Fruit fly (Drosophila melanogaster) whole organism, embryonic: Measurements from ENCODE around the gene CG7785.

Source experiments
- Atf-2 ChIP-seq: fragments of 200-800 bp; sonication (Bioruptor generic); optimal IDR thresholded peaks from 2 replicates; lab custom pipeline; 2016; ENCODE audit warnings: missing biosample characterization, missing genetic modification characterization
- Bgb ChIP-seq: fragments of 200-800 bp; sonication (Bioruptor generic); IDR thresholded peaks from 2 replicates; pipeline ENCODE4 v1.3.6; 2022; ENCODE audit warnings: missing biosample characterization, missing genetic modification characterization; ENCODE audit not compliant: partially characterized antibody
- CG1024 ChIP-seq: fragments of 200-800 bp; sonication (Bioruptor generic); IDR thresholded peaks from 2 replicates; pipeline ENCODE4 v1.3.6; 2022; ENCODE audit warnings: missing biosample characterization, missing genetic modification characterization
- CG11695 ChIP-seq: fragments of 200-800 bp; sonication (Bioruptor generic); IDR thresholded peaks from 3 replicates; pipeline ENCODE4 v1.3.6; 2022; ENCODE audit warnings: missing biosample characterization, missing genetic modification characterization
- CG12104 ChIP-seq: fragments of 200-800 bp; sonication (Bioruptor generic); optimal IDR thresholded peaks from 3 replicates; lab custom pipeline; 2016; ENCODE audit warnings: missing biosample characterization, missing genetic modification characterization
- CG14441 ChIP-seq: fragments of 200-800 bp; sonication (Bioruptor generic); IDR thresholded peaks from 2 replicates; pipeline ENCODE4 v1.3.6; 2022; ENCODE audit warnings: missing biosample characterization, missing genetic modification characterization
- CG15601 ChIP-seq: fragments of 200-800 bp; sonication (Bioruptor generic); optimal IDR thresholded peaks from 3 replicates; lab custom pipeline; 2019; ENCODE audit warnings: missing biosample characterization, mild to moderate bottlenecking, missing genetic modification characterization, moderate library complexity
- CG16813 ChIP-seq: fragments of 200-800 bp; sonication (Bioruptor generic); IDR thresholded peaks from 3 replicates; pipeline ENCODE4 v1.3.6; 2022; ENCODE audit warnings: missing biosample characterization, missing genetic modification characterization; ENCODE audit not compliant: partially characterized antibody
- CG2678 ChIP-seq: fragments of 200-800 bp; sonication (Bioruptor generic); optimal IDR thresholded peaks from 3 replicates; lab custom pipeline; 2019; ENCODE audit warnings: missing biosample characterization, mild to moderate bottlenecking, missing genetic modification characterization, moderate library complexity
- CG2712 ChIP-seq: fragments of 200-800 bp; optimal IDR thresholded peaks from 3 replicates; lab custom pipeline; 2019; ENCODE audit warnings: missing biosample characterization, mild to moderate bottlenecking, missing genetic modification characterization, moderate library complexity
- CG2875 ChIP-seq: fragments of 200-800 bp; sonication (Bioruptor generic); optimal IDR thresholded peaks from 2 replicates; lab custom pipeline; 2017; ENCODE audit warnings: missing biosample characterization, mild to moderate bottlenecking, missing genetic modification characterization, missing genetic modification reagents
- CG34376 ChIP-seq: fragments of 200-800 bp; sonication (Bioruptor generic); optimal IDR thresholded peaks from 2 replicates; lab custom pipeline; 2018; ENCODE audit warnings: missing biosample characterization, mild to moderate bottlenecking, missing genetic modification characterization
- CG4328 ChIP-seq: fragments of 200-800 bp; sonication (Bioruptor generic); optimal IDR thresholded peaks from 3 replicates; lab custom pipeline; 2017; ENCODE audit warnings: missing biosample characterization, missing genetic modification reagents, missing genetic modification characterization
- CG7786 ChIP-seq: fragments of 200-800 bp; sonication (Bioruptor generic); optimal IDR thresholded peaks from 2 replicates; lab custom pipeline; 2016; ENCODE audit warnings: missing biosample characterization, missing genetic modification characterization
- CTCF ChIP-seq: fragments of 200-800 bp; sonication (Bioruptor generic); optimal IDR thresholded peaks from 2 replicates; lab custom pipeline; 2017; ENCODE audit warnings: missing biosample characterization, mild to moderate bottlenecking, missing genetic modification characterization, moderate library complexity
- Dbx ChIP-seq: fragments of 200-800 bp; sonication (Bioruptor generic); IDR thresholded peaks from 3 replicates; pipeline ENCODE4 v1.3.6; 2022; ENCODE audit warnings: missing biosample characterization, missing genetic modification characterization
- Dfd ChIP-seq, 2 experiments: fragments of >200 bp; optimal IDR thresholded peaks; 2 replicates each; lab custom pipeline; 2017; ENCODE audit warnings: missing biosample characterization in 2 of 2, missing genetic modification characterization in 2 of 2
- Dip3 ChIP-seq: fragments of 200-800 bp; sonication (Bioruptor generic); optimal IDR thresholded peaks from 3 replicates; lab custom pipeline; 2016; ENCODE audit warnings: missing biosample characterization, missing genetic modification characterization
- HLH3B ChIP-seq: fragments of 200-800 bp; sonication (Bioruptor generic); IDR thresholded peaks from 2 replicates; pipeline ENCODE4 v1.3.6; 2022; ENCODE audit warnings: missing biosample characterization, missing genetic modification characterization
- Oli ChIP-seq: fragments of 200-800 bp; sonication (Bioruptor generic); optimal IDR thresholded peaks from 2 replicates; lab custom pipeline; 2018; ENCODE audit warnings: missing biosample characterization, mild to moderate bottlenecking, missing genetic modification characterization, moderate library complexity
- Sry-δ ChIP-seq: fragments of 200-800 bp; sonication (Bioruptor generic); optimal IDR thresholded peaks from 2 replicates; lab custom pipeline; 2016; ENCODE audit warnings: missing biosample characterization, missing genetic modification characterization
- Ssrp ChIP-seq: fragments of 200-800 bp; sonication (Bioruptor generic); optimal IDR thresholded peaks from 2 replicates; lab custom pipeline; 2018; ENCODE audit warnings: missing biosample characterization, mild to moderate bottlenecking, missing genetic modification characterization, moderate library complexity
- ap ChIP-seq: fragments of 200-800 bp; sonication (Bioruptor generic); IDR thresholded peaks from 2 replicates; pipeline ENCODE4 v1.3.6; 2022; ENCODE audit warnings: missing biosample characterization, missing genetic modification characterization
- bab2 ChIP-seq: fragments of 200-800 bp; sonication (Bioruptor generic); optimal IDR thresholded peaks from 2 replicates; lab custom pipeline; 2016; ENCODE audit warnings: missing biosample characterization, missing genetic modification characterization
- bowl ChIP-seq: fragments of 200-800 bp; sonication (Bioruptor generic); IDR thresholded peaks from 2 replicates; pipeline ENCODE4 v1.3.6; 2022; ENCODE audit warnings: missing biosample characterization, missing genetic modification characterization
- cad ChIP-seq: fragments of >200 bp; optimal IDR thresholded peaks from 2 replicates; lab custom pipeline; 2017; ENCODE audit warnings: missing biosample characterization, missing genetic modification characterization
- chinmo ChIP-seq: fragments of 200-800 bp; sonication (Bioruptor generic); IDR thresholded peaks from 4 replicates; pipeline ENCODE4 v1.3.6; 2022; ENCODE audit warnings: missing biosample characterization, missing genetic modification characterization; ENCODE audit not compliant: partially characterized antibody
- chn ChIP-seq: fragments of 200-800 bp; sonication (Bioruptor generic); optimal IDR thresholded peaks from 2 replicates; lab custom pipeline; 2016; ENCODE audit warnings: missing biosample characterization, missing genetic modification characterization
- croc ChIP-seq: fragments of 200-800 bp; sonication (Bioruptor generic); conservative IDR thresholded peaks from 3 replicates; pipeline ENCODE4 v1.3.6; 2022; ENCODE audit warnings: missing biosample characterization, missing genetic modification characterization
- dan ChIP-seq: fragments of 200-800 bp; sonication (Bioruptor generic); IDR thresholded peaks from 2 replicates; pipeline ENCODE4 v1.3.6; 2022; ENCODE audit warnings: missing biosample characterization, missing genetic modification characterization
- danr ChIP-seq: fragments of 200-800 bp; sonication (Bioruptor generic); IDR thresholded peaks from 2 replicates; pipeline ENCODE4 v1.3.6; 2022; ENCODE audit warnings: missing biosample characterization, missing genetic modification characterization
- exex ChIP-seq: fragments of 200-800 bp; sonication (Bioruptor generic); optimal IDR thresholded peaks from 4 replicates; lab custom pipeline; 2018; ENCODE audit warnings: missing biosample characterization, mild to moderate bottlenecking, missing genetic modification characterization, moderate library complexity
- fu2 ChIP-seq: fragments of 200-800 bp; sonication (Bioruptor generic); optimal IDR thresholded peaks from 2 replicates; lab custom pipeline; 2016; ENCODE audit warnings: missing biosample characterization, missing genetic modification characterization
- gcm ChIP-seq: fragments of 200-800 bp; sonication (Bioruptor generic); optimal IDR thresholded peaks from 2 replicates; lab custom pipeline; 2019; ENCODE audit warnings: missing biosample characterization, mild to moderate bottlenecking, missing genetic modification characterization, moderate library complexity
- gfzf ChIP-seq: fragments of 200-800 bp; sonication (Bioruptor generic); optimal IDR thresholded peaks from 2 replicates; lab custom pipeline; 2016; ENCODE audit warnings: missing biosample characterization, mild to moderate bottlenecking, missing genetic modification characterization, moderate library complexity
- hth ChIP-seq: fragments of >200 bp; optimal IDR thresholded peaks from 2 replicates; lab custom pipeline; 2017; ENCODE audit warnings: inconsistent platforms
- nerfin-1 ChIP-seq: fragments of 200-800 bp; sonication (Bioruptor generic); optimal IDR thresholded peaks from 3 replicates; lab custom pipeline; 2019; ENCODE audit warnings: missing biosample characterization, mild to moderate bottlenecking, missing genetic modification characterization, moderate library complexity
- pb ChIP-seq: fragments of 200-800 bp; sonication (Bioruptor generic); optimal IDR thresholded peaks from 3 replicates; lab custom pipeline; 2016; ENCODE audit warnings: missing biosample characterization, missing genetic modification characterization
- pita ChIP-seq: fragments of 200-800 bp; sonication (Bioruptor generic); optimal IDR thresholded peaks from 2 replicates; lab custom pipeline; 2017; ENCODE audit warnings: missing biosample characterization, mild to moderate bottlenecking, missing genetic modification characterization
- prd ChIP-seq, 3 experiments: fragments of >200 bp in 2 of 3; fragments of 200-800 bp in 1 of 3; sonication (Bioruptor generic) in 1 of 3; optimal IDR thresholded peaks in 2 of 3; IDR thresholded peaks in 1 of 3; 2 replicates in 2 of 3; 3 replicates in 1 of 3; pipeline versions ENCODE4 v1.3.6 to Lab custom; 2017 to 2022; ENCODE audit warnings: missing biosample characterization in 1 of 3, missing genetic modification characterization in 1 of 3
- pros ChIP-seq: fragments of 200-800 bp; sonication (Bioruptor generic); optimal IDR thresholded peaks from 3 replicates; lab custom pipeline; 2019; ENCODE audit warnings: missing biosample characterization, mild to moderate bottlenecking, missing genetic modification characterization, moderate library complexity
- sc ChIP-seq, 3 experiments: fragments of >200 bp in 2 of 3; fragments of 200-800 bp in 1 of 3; sonication (Bioruptor generic) in 1 of 3; optimal IDR thresholded peaks; 2 replicates in 2 of 3; 3 replicates in 1 of 3; lab custom pipeline; 2017; ENCODE audit warnings: mild to moderate bottlenecking in 1 of 3, missing biosample characterization in 1 of 3, missing genetic modification characterization in 1 of 3, missing genetic modification reagents in 1 of 3
- scrt ChIP-seq: fragments of 200-800 bp; sonication (Bioruptor generic); optimal IDR thresholded peaks from 2 replicates; lab custom pipeline; 2018; ENCODE audit warnings: missing biosample characterization, mild to moderate bottlenecking, missing genetic modification characterization, moderate library complexity
- sens ChIP-seq: fragments of 200-800 bp; sonication (Bioruptor generic); peaks from one replicate; lab custom pipeline; 2016; ENCODE audit warnings: missing biosample characterization, missing genetic modification characterization
- seq ChIP-seq: fragments of 200-800 bp; sonication (Bioruptor generic); IDR thresholded peaks from 2 replicates; pipeline ENCODE4 v1.3.6; 2022; ENCODE audit warnings: missing biosample characterization, missing genetic modification characterization
- sima ChIP-seq: fragments of 200-800 bp; sonication (Bioruptor generic); optimal IDR thresholded peaks from 2 replicates; lab custom pipeline; 2016; ENCODE audit warnings: missing biosample characterization, missing genetic modification characterization
- slp2 ChIP-seq: fragments of 200-800 bp; sonication (Bioruptor generic); optimal IDR thresholded peaks from 2 replicates; lab custom pipeline; 2016; ENCODE audit warnings: missing biosample characterization, missing genetic modification characterization
- so ChIP-seq: fragments of 200-800 bp; sonication (Bioruptor generic); IDR thresholded peaks from 3 replicates; pipeline ENCODE4 v1.3.6; 2022; ENCODE audit warnings: missing biosample characterization, missing genetic modification characterization
- z ChIP-seq: fragments of 200-800 bp; sonication (Bioruptor generic); IDR thresholded peaks from 3 replicates; pipeline ENCODE4 v1.3.6; 2022; ENCODE audit warnings: missing biosample characterization, missing genetic modification characterization

CG7785 gene

DNA sequence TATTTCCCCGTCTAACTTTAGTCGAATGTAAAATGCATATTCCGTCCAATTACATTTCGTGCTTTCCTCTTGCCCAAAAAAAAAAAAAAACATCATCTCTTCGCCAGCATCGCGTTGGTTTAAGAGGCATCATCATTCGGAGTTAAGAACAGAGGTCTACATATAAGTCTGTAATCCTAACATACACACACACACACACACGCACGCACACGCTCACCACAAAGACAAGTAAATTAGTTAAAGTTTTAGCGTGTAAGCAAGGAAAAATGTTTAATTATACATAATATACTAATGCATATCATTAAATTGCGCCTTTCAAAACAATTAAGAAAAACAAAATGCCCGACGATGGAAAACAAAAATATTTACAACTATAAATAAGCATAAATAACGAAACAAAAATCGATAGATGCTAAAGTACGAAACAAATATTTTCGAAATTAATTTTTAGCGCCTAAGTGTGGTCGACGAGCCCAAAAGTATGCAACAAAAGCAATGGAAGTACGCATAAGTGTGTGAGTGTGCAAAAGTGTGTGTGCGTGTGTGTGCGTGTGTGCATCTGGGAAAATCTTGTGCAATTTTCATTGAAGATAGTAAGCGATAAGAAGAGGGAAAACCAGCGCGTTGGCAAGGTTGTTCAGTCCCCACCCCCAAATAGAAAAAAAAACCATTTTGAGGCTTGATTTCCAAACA, 5.5 kb upstream of the CG7785 start (continued):
- TF ChIP-seq sima (GFP tag; lab: Kevin White, UChicago) (no peak), Atf-2 (GFP tag; lab: Kevin White, UChicago) (no peak), ap (no peak), CG15601 (tag; lab: Kevin White, UChicago) (no peak), CG16813 (GFP tag; lab: Robert Waterston, UW) (no peak), sens (GFP tag; lab: Kevin White, UChicago) (peak; percentile 52), CG11695 (GFP tag; lab: Robert Waterston, UW) (no peak), chinmo (GFP tag; lab: Robert Waterston, UW) (no peak), bab2 (GFP tag; lab: Kevin White, UChicago) (no peak), Sry-δ (no peak), sc (optimal IDR thresholded peaks at IDR 0.05; lab: Kevin White, UChicago) (no peak), sc (GFP tag; optimal IDR thresholded peaks at IDR 0.05; lab: Kevin White, UChicago) (no peak), hth (lab: Kevin White, UChicago) (no peak), z (GFP tag; lab: Robert Waterston, UW) (no peak), Dfd (GFP tag; optimal IDR thresholded peaks at IDR 0.05; lab: Kevin White, UChicago) (peak in 1 of 2 experiments; percentile 69), danr (no peak)
- TF ChIP-seq, all 482 proteins: peak for 7

DNA sequence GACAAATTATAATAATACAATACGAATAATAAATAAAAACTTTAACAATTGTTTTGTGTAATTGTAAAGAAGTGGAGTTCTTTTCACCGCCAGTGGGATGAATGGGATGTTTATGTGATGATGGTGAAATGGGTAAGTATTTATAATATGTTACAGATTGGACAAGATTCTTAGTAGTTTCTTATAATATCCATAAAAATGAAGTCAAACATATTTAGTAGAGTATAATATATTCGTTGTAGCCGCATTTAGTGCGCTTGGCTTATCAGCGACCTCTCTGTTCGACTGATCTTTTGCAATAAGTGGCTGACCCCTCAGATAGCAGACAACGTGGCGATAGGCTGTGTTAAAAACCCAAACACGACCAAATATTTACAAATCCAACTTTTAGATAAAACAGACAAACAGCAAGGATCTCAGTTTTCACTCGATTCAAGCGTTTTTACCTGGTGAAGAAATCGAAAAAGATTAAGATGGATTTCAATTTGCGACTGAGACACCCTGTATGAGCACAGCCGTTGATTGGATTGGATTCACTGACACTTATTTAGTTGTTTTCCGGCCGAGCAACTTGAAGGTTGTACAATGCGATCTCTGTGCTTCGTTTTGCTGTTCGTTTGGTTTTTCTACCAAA, 2.5 kb upstream of the CG7785 start, which contains the start of gene DNaseII:
Gene DNaseII (plus strand): TSS at position 548 of the 634 bp plus-strand sequence.
- TF ChIP-seq gfzf (GFP tag; lab: Kevin White, UChicago) (no peak), CG2678 (peak; percentile 61), CG7786 (GFP tag; lab: Kevin White, UChicago) (no peak), Oli (peak; percentile 3), CG2875 (GFP tag; lab: Kevin White, UChicago) (no peak), slp2 (GFP tag; lab: Kevin White, UChicago) (no peak), pb (no peak), CG34376 (peak; percentile 24), nerfin-1 (tag; lab: Kevin White, UChicago) (no peak), CG14441 (GFP tag; lab: Robert Waterston, UW) (0 out of 2 replicates have a peak, but pooled peaks have one; percentile 68), bowl (GFP tag; lab: Robert Waterston, UW) (no peak; the same call in 1 of the 2 replicates), pros (GFP tag; lab: Kevin White, UChicago) (peak; percentile 17), pita (GFP tag; lab: Kevin White, UChicago) (no peak), croc (no peak), scrt (GFP tag; lab: Kevin White, UChicago) (peak; percentile 16), so (GFP tag; lab: Robert Waterston, UW) (no peak), seq (GFP tag; lab: Robert Waterston, UW) (no peak), HLH3B (GFP tag; lab: Robert Waterston, UW) (no peak), Dbx (GFP tag; lab: Robert Waterston, UW) (no peak; the same call in 2 of the 3 replicates), gcm (peak; percentile 19), chn (GFP tag; lab: Kevin White, UChicago) (no peak), prd (optimal IDR thresholded peaks at IDR 0.05; lab: Kevin White, UChicago) (no peak), prd (GFP tag; IDR thresholded peaks at IDR 0.05; lab: Robert Waterston, UW) (no peak), Bgb (GFP tag; lab: Robert Waterston, UW) (no peak), exex (tag; lab: Kevin White, UChicago) (peak; percentile 22), dan (GFP tag; lab: Robert Waterston, UW) (no peak), CG4328 (GFP tag; lab: Kevin White, UChicago) (peak; percentile 9), cad (no peak), Ssrp (no peak), fu2 (GFP tag; lab: Kevin White, UChicago) (no peak), CG12104 (GFP tag; lab: Kevin White, UChicago) (no peak), CTCF (GFP tag; lab: Kevin White, UChicago) (no peak), Dip3 (GFP tag; lab: Kevin White, UChicago) (no peak), CG1024 (GFP tag; lab: Robert Waterston, UW) (no peak), CG2712 (tag; lab: Kevin White, UChicago) (peak; percentile 44)
